Fruit fly (Drosophila melanogaster) whole organism, embryonic: ENCODE data around the gene CG42495.
A peak's percentile ranks its signal among the peaks of the same experiment; 100 is the strongest.

Source experiments
- CG3407 ChIP-seq: fragments of 200-800 bp; sonication (Bioruptor generic); optimal IDR thresholded peaks from 2 replicates; lab custom pipeline; 2018; ENCODE audit warnings: missing biosample characterization, mild to moderate bottlenecking, missing genetic modification characterization
- CG7745 ChIP-seq: fragments of 200-800 bp; sonication (Bioruptor generic); optimal IDR thresholded peaks from 2 replicates; lab custom pipeline; 2018; ENCODE audit warnings: missing biosample characterization, mild to moderate bottlenecking, missing genetic modification characterization, moderate library complexity
- CG8281 ChIP-seq: fragments of 200-800 bp; sonication (Bioruptor generic); optimal IDR thresholded peaks from 2 replicates; lab custom pipeline; 2018; ENCODE audit warnings: missing biosample characterization, mild to moderate bottlenecking, missing genetic modification characterization, moderate library complexity
- Side ChIP-seq: fragments of 200-800 bp; sonication (Bioruptor generic); optimal IDR thresholded peaks from 2 replicates; lab custom pipeline; 2016; ENCODE audit warnings: missing biosample characterization, missing genetic modification characterization
- al ChIP-seq: fragments of 200-800 bp; sonication (Bioruptor generic); IDR thresholded peaks from 2 replicates; pipeline ENCODE4 v1.3.6; 2022; ENCODE audit warnings: missing biosample characterization, missing genetic modification characterization
- cato ChIP-seq: fragments of 200-800 bp; sonication (Bioruptor generic); optimal IDR thresholded peaks from 2 replicates; lab custom pipeline; 2016; ENCODE audit warnings: missing biosample characterization, missing genetic modification characterization, borderline replicate concordance
- cwo ChIP-seq: fragments of 200-800 bp; sonication (Bioruptor generic); optimal IDR thresholded peaks from 3 replicates; lab custom pipeline; 2017; ENCODE audit warnings: missing biosample characterization, missing genetic modification characterization, mild to moderate bottlenecking, moderate library complexity, missing genetic modification reagents
- h ChIP-seq: fragments of >200 bp; optimal IDR thresholded peaks from 2 replicates; lab custom pipeline; 2017

dm6 chr3L:18672203-18672602, 5.0 kb downstream of the CG42495 start:
- TF ChIP-seq cwo (no peak), al (0 out of 2 replicates have a peak, but pooled peaks have one; percentile 19), CG8281 (tag; lab: Kevin White, UChicago) (no peak), Side (GFP tag; lab: Kevin White, UChicago) (no peak), CG7745 (no peak), cato (GFP tag; lab: Kevin White, UChicago) (no peak), h (lab: Kevin White, UChicago) (no peak), CG3407 (GFP tag; lab: Kevin White, UChicago) (no peak)
